Worm (Caenorhabditis elegans) whole organism, L3 larva: ENCODE data around the gene F20B6.5.
A peak's percentile ranks its signal among the peaks of the same experiment; 100 is the strongest.

Experiments used
- R02D3.7 ChIP-seq: fragments of 150-350 bp; optimal IDR thresholded peaks from 2 replicates; lab custom pipeline; 2014; ENCODE audit warnings: missing biosample characterization, missing genetic modification characterization
- ZK546.5 ChIP-seq: sonication (generic microtip); optimal IDR thresholded peaks from 2 replicates; lab custom pipeline; 2017; ENCODE audit warnings: missing biosample characterization, missing genetic modification characterization
- aly-2 ChIP-seq: fragments of 150-350 bp; optimal IDR thresholded peaks from 2 replicates; lab custom pipeline; 2014; ENCODE audit warnings: missing biosample characterization, missing genetic modification characterization
- ama-1 ChIP-seq: fragments of 150-350 bp; optimal IDR thresholded peaks from 2 replicates; lab custom pipeline; 2018
- ceh-16 ChIP-seq: sonication (generic microtip); optimal IDR thresholded peaks from 2 replicates; lab custom pipeline; 2017; ENCODE audit warnings: missing biosample characterization, missing genetic modification characterization
- ceh-28 ChIP-seq: fragments of 150-350 bp; optimal IDR thresholded peaks from 2 replicates; lab custom pipeline; 2014; ENCODE audit warnings: missing biosample characterization, missing genetic modification reagents, missing genetic modification characterization
- ceh-9 ChIP-seq: sonication (generic microtip); optimal IDR thresholded peaks from 2 replicates; lab custom pipeline; 2018; ENCODE audit warnings: missing biosample characterization, missing genetic modification characterization
- daf-12 ChIP-seq: fragments of 150-350 bp; optimal IDR thresholded peaks from 2 replicates; lab custom pipeline; 2014; ENCODE audit warnings: missing biosample characterization, missing genetic modification reagents, missing genetic modification characterization
- egl-27 ChIP-seq: sonication (generic microtip); optimal IDR thresholded peaks from 4 replicates; lab custom pipeline; 2017; ENCODE audit warnings: missing biosample characterization, missing genetic modification reagents, missing genetic modification characterization
- elt-1 ChIP-seq: fragments of 150-350 bp; optimal IDR thresholded peaks from 2 replicates; lab custom pipeline; 2014; ENCODE audit warnings: missing biosample characterization, missing genetic modification characterization
- elt-2 ChIP-seq: sonication (generic microtip); optimal IDR thresholded peaks from 2 replicates; lab custom pipeline; 2016; ENCODE audit warnings: missing genetic modification reagents, mild to moderate bottlenecking, missing genetic modification characterization, missing compliant biosample characterization
- eor-1 ChIP-seq, 2 experiments: fragments of 150-350 bp; optimal IDR thresholded peaks; 2 replicates each; lab custom pipeline; 2014 to 2018; ENCODE audit warnings: missing biosample characterization in 2 of 2, missing genetic modification characterization in 2 of 2
- fkh-10 ChIP-seq: sonication (generic microtip); optimal IDR thresholded peaks from 2 replicates; lab custom pipeline; 2017; ENCODE audit warnings: missing biosample characterization, missing genetic modification reagents, missing genetic modification characterization
- fkh-2 ChIP-seq: fragments of 150-350 bp; optimal IDR thresholded peaks from 2 replicates; lab custom pipeline; 2014; ENCODE audit warnings: missing biosample characterization, missing genetic modification reagents, missing genetic modification characterization
- fos-1 ChIP-seq: fragments of 150-350 bp; optimal IDR thresholded peaks from 2 replicates; lab custom pipeline; 2014; ENCODE audit warnings: missing biosample characterization, missing genetic modification characterization
- hmg-11 ChIP-seq: sonication (generic microtip); optimal IDR thresholded peaks from 2 replicates; lab custom pipeline; 2016; ENCODE audit warnings: missing genetic modification characterization, missing compliant biosample characterization
- jun-1 ChIP-seq: fragments of 150-350 bp; optimal IDR thresholded peaks from 2 replicates; lab custom pipeline; 2014; ENCODE audit warnings: missing biosample characterization, missing genetic modification reagents, missing genetic modification characterization
- lin-15B ChIP-seq: fragments of 150-350 bp; optimal IDR thresholded peaks from 2 replicates; lab custom pipeline; 2014; ENCODE audit warnings: missing biosample characterization, missing genetic modification characterization
- lin-39 ChIP-seq: fragments of 150-350 bp; optimal IDR thresholded peaks from 2 replicates; lab custom pipeline; 2018; ENCODE audit warnings: missing biosample characterization, missing genetic modification reagents, missing genetic modification characterization
- lsy-12 ChIP-seq: sonication (generic microtip); optimal IDR thresholded peaks from 2 replicates; lab custom pipeline; 2016; ENCODE audit warnings: mild to moderate bottlenecking, missing genetic modification characterization, missing compliant biosample characterization
- mdl-1 ChIP-seq: fragments of 150-350 bp; optimal IDR thresholded peaks from 2 replicates; lab custom pipeline; 2014; ENCODE audit warnings: missing biosample characterization, missing genetic modification characterization
- nfya-1 ChIP-seq: sonication (generic microtip); optimal IDR thresholded peaks from 2 replicates; lab custom pipeline; 2017; ENCODE audit warnings: missing genetic modification characterization, mild to moderate bottlenecking, missing compliant biosample characterization, antibody characterized with exemption, moderate library complexity; ENCODE audit not compliant: insufficient read depth
- nhr-11 ChIP-seq: fragments of 150-350 bp; optimal IDR thresholded peaks from 2 replicates; lab custom pipeline; 2014; ENCODE audit warnings: missing biosample characterization, missing genetic modification characterization
- nhr-12 ChIP-seq: fragments of 150-350 bp; optimal IDR thresholded peaks from 2 replicates; lab custom pipeline; 2014; ENCODE audit warnings: missing biosample characterization, missing genetic modification characterization
- nhr-23 ChIP-seq: fragments of 150-350 bp; optimal IDR thresholded peaks from 2 replicates; lab custom pipeline; 2014; ENCODE audit warnings: missing biosample characterization, missing genetic modification reagents, missing genetic modification characterization
- nhr-237 ChIP-seq: fragments of 150-350 bp; optimal IDR thresholded peaks from 2 replicates; lab custom pipeline; 2014; ENCODE audit warnings: missing biosample characterization, missing genetic modification characterization
- nhr-25 ChIP-seq: sonication (generic microtip); optimal IDR thresholded peaks from 2 replicates; lab custom pipeline; 2017; ENCODE audit warnings: missing biosample characterization, missing genetic modification characterization
- nhr-28 ChIP-seq: fragments of 150-350 bp; optimal IDR thresholded peaks from 2 replicates; lab custom pipeline; 2014; ENCODE audit warnings: missing biosample characterization, missing genetic modification characterization
- nhr-43 ChIP-seq: sonication (generic microtip); optimal IDR thresholded peaks from 2 replicates; lab custom pipeline; 2016; ENCODE audit warnings: mild to moderate bottlenecking, missing genetic modification characterization, missing compliant biosample characterization; ENCODE audit not compliant: poor library complexity, severe bottlenecking
- nhr-67 ChIP-seq: fragments of 150-350 bp; optimal IDR thresholded peaks from 2 replicates; lab custom pipeline; 2014; ENCODE audit warnings: missing biosample characterization, missing genetic modification characterization
- nhr-76 ChIP-seq: fragments of 150-350 bp; sonication (generic microtip); optimal IDR thresholded peaks from 5 replicates; lab custom pipeline; 2014; ENCODE audit warnings: missing biosample characterization, missing genetic modification characterization
- nhr-77 ChIP-seq: fragments of 150-350 bp; optimal IDR thresholded peaks from 2 replicates; lab custom pipeline; 2014; ENCODE audit warnings: missing biosample characterization, missing genetic modification characterization
- pha-4 ChIP-seq: fragments of 150-350 bp; optimal IDR thresholded peaks from 2 replicates; lab custom pipeline; 2014; ENCODE audit warnings: missing biosample characterization, missing genetic modification reagents, missing genetic modification characterization
- pqm-1 ChIP-seq: fragments of 150-350 bp; optimal IDR thresholded peaks from 2 replicates; lab custom pipeline; 2017; ENCODE audit warnings: missing biosample characterization, missing genetic modification characterization, inconsistent platforms
- sea-2 ChIP-seq: fragments of 150-350 bp; sonication (generic microtip); optimal IDR thresholded peaks from 4 replicates; lab custom pipeline; 2014; ENCODE audit warnings: missing biosample characterization, missing genetic modification reagents, missing genetic modification characterization
- snpc-4 ChIP-seq: fragments of 150-350 bp; optimal IDR thresholded peaks from 2 replicates; lab custom pipeline; 2014; ENCODE audit warnings: missing biosample characterization, missing genetic modification characterization
- tbx-2 ChIP-seq: sonication (generic microtip); optimal IDR thresholded peaks from 2 replicates; lab custom pipeline; 2016; ENCODE audit warnings: mild to moderate bottlenecking, missing genetic modification characterization, missing compliant biosample characterization
- unc-62 ChIP-seq: fragments of 150-350 bp; sonication (generic microtip); optimal IDR thresholded peaks from 4 replicates; lab custom pipeline; 2014; ENCODE audit warnings: missing biosample characterization, missing genetic modification reagents, missing genetic modification characterization
- ztf-11 ChIP-seq: fragments of 150-350 bp; optimal IDR thresholded peaks from 2 replicates; lab custom pipeline; 2014; ENCODE audit warnings: missing biosample characterization, missing genetic modification characterization
- ztf-4 ChIP-seq: fragments of 150-350 bp; optimal IDR thresholded peaks from 2 replicates; lab custom pipeline; 2014; ENCODE audit warnings: missing biosample characterization, missing genetic modification characterization

Gene F20B6.5

ce11 chrX:4245124-4245523 lies 45.4 kb upstream of the F20B6.5 start:
- TF ChIP-seq lin-15B (tag; lab: Kevin White, UChicago) (no peak), pqm-1 (peak; percentile 91), pha-4 (peak; percentile 42), elt-1 (tag; lab: Kevin White, UChicago) (peak; percentile 28), nhr-23 (tag; lab: Kevin White, UChicago) (no peak), elt-2 (peak; percentile 89)

ce11 chrX:4244489-4245123 lies 44.9 kb upstream of the F20B6.5 start:
- TF ChIP-seq elt-2, result peak; percentile 42
- TF ChIP-seq nfya-1 (tag; lab: Kevin White, UChicago), result no peak
- TF ChIP-seq egl-27 (tag; lab: Kevin White, UChicago), result no peak
- TF ChIP-seq fos-1 (tag; lab: Kevin White, UChicago), result no peak
- TF ChIP-seq nhr-43 (tag; lab: Kevin White, UChicago), result peak; percentile 38
- peak; percentile 58 for TF ChIP-seq jun-1
- TF ChIP-seq pha-4, result peak; percentile 9
- no peak for TF ChIP-seq lin-15B (tag; lab: Kevin White, UChicago)
- peak; percentile 37 for TF ChIP-seq pqm-1
- no peak for TF ChIP-seq elt-1 (tag; lab: Kevin White, UChicago)
- TF ChIP-seq nhr-12 (tag; lab: Kevin White, UChicago), result no peak
- TF ChIP-seq nhr-28, result no peak
- TF ChIP-seq, all 47 proteins: peak for 5

- TF ChIP-seq snpc-4 (tag; lab: Kevin White, UChicago) (no peak), fkh-10 (GFP tag; lab: Kevin White, UChicago) (peak; percentile 45), nhr-23 (tag; lab: Kevin White, UChicago) (no peak), mdl-1 (tag; lab: Kevin White, UChicago) (no peak)
Measured at ce11 chrX:4238971-4239370, 39.2 kb upstream of the F20B6.5 start.

DNA sequence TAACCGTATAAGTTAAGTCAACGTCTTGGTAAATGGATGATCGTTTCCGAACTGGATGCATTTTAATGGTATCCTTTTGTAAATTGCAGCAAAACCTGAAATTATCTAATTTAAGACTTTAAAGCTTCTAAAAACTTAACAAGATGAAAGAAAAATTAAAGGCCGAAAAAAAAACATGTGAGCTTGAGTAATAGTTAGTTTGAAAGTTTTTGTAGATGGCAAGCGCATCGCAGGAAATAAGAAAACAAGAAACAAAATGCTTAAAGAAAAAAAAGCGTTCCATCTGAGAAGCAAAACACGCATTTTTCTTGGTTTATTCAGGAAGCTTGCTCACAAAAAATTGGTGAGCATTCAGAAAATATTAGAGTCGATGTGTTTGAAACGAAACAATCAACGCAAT lies 36.0 kb upstream of the F20B6.5 start, which contains the start of gene rab-37:
Gene rab-37 (minus strand): TSS at position 101 of the 400 bp plus-strand sequence.
- no peak for TF ChIP-seq fkh-2
- TF ChIP-seq fos-1 (tag; lab: Kevin White, UChicago), result no peak
- no peak for TF ChIP-seq eor-1 (tag; optimal IDR thresholded peaks at IDR 0.05; lab: Kevin White, UChicago)
- TF ChIP-seq fkh-10 (GFP tag; lab: Kevin White, UChicago), result no peak
- TF ChIP-seq elt-1 (tag; lab: Kevin White, UChicago), result no peak
- no peak for TF ChIP-seq egl-27 (tag; lab: Kevin White, UChicago)
- no peak for TF ChIP-seq nhr-23 (tag; lab: Kevin White, UChicago)
- TF ChIP-seq ztf-11 (tag; lab: Kevin White, UChicago), result no peak
- no peak for TF ChIP-seq nhr-43 (tag; lab: Kevin White, UChicago)
- no peak for TF ChIP-seq nhr-76

DNA sequence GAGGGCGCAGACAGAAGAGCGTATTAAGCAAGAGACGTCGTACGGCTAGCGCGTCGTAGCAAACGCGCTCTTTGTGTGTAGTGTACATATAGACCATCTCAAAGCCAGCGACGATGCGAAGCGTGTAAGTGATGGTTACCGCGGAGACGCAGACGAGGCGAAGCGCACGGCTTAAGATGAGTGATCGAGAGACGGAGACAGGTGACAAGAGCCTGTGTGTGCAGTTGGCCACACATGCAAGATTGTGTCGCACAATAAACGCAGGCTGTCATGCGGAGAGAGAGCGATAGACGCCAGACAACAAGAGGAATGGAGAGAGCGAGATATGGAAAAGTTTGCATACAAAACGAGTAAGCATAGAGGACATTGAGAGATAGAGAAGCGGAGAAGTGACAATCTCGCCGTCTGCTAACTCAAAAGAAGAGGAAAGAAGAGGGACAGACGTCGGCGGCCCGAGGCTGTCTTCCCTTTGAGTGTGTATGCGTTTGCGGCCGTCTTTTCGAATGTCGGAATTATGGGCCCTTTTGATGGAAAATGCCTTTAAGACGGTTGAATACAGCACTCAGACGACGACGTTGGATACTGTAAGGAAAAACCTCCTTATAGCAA lies 23.2 kb upstream of the F20B6.5 start:
- TF ChIP-seq fos-1 (tag; lab: Kevin White, UChicago), result no peak
- TF ChIP-seq nhr-76, result no peak
- no peak for TF ChIP-seq ceh-9
- TF ChIP-seq elt-2, result peak; percentile 66
- TF ChIP-seq nhr-43 (tag; lab: Kevin White, UChicago), result peak; percentile 70
- peak; percentile 75 for TF ChIP-seq nfya-1 (tag; lab: Kevin White, UChicago)
- TF ChIP-seq aly-2 (tag; lab: Kevin White, UChicago), result peak; percentile 54
- no peak for TF ChIP-seq sea-2 (GFP tag; lab: Kevin White, UChicago)
- no peak for TF ChIP-seq lin-15B (tag; lab: Kevin White, UChicago)
- TF ChIP-seq elt-1 (tag; lab: Kevin White, UChicago), result peak; percentile 32
- TF ChIP-seq daf-12, result no peak
- TF ChIP-seq ztf-4 (tag; lab: Kevin White, UChicago), result no peak
- no peak for TF ChIP-seq nhr-67 (tag; lab: Kevin White, UChicago)
- TF ChIP-seq mdl-1 (tag; lab: Kevin White, UChicago), result peak; percentile 47
- peak; percentile 73 for TF ChIP-seq ceh-28 (tag; lab: Kevin White, UChicago)
- TF ChIP-seq tbx-2 (tag; lab: Kevin White, UChicago), result peak; percentile 82
- no peak for TF ChIP-seq ztf-11 (tag; lab: Kevin White, UChicago)
- TF ChIP-seq hmg-11 (tag; lab: Kevin White, UChicago), result peak; percentile 97
- TF ChIP-seq ama-1 (lab: Kevin White, UChicago), result peak; percentile 62
- TF ChIP-seq ZK546.5 (tag; lab: Kevin White, UChicago), result no peak
- TF ChIP-seq nhr-25 (tag; lab: Kevin White, UChicago), result peak; percentile 85
- TF ChIP-seq unc-62 (GFP tag; lab: Kevin White, UChicago), result no peak
- no peak for TF ChIP-seq ceh-16 (tag; lab: Kevin White, UChicago)
- peak; percentile 80 for TF ChIP-seq nhr-23 (tag; lab: Kevin White, UChicago)
- TF ChIP-seq R02D3.7, result peak; percentile 51
- TF ChIP-seq fkh-10 (GFP tag; lab: Kevin White, UChicago), result no peak
- no peak for TF ChIP-seq pha-4
- no peak for TF ChIP-seq eor-1 (tag; optimal IDR thresholded peaks at IDR 0.05; lab: Kevin White, UChicago)
- no peak for TF ChIP-seq nhr-77
- TF ChIP-seq nhr-237 (tag; lab: Kevin White, UChicago), result no peak
- no peak for TF ChIP-seq lin-39 (tag; lab: Kevin White, UChicago)
- no peak for TF ChIP-seq nhr-28
- TF ChIP-seq nhr-11 (tag; lab: Kevin White, UChicago), result no peak
- peak; percentile 85 for TF ChIP-seq lsy-12 (tag; lab: Kevin White, UChicago)
- TF ChIP-seq fkh-2, result no peak
